Worm (Caenorhabditis elegans) whole organism, mixed stage, embryonic: ENCODE results near the gene C08A9.3.
A peak's percentile ranks its signal among the peaks of the same experiment; 100 is the strongest.

Experiments
- M03D4.4 ChIP-seq: sonication (generic microtip); optimal IDR thresholded peaks from 2 replicates; lab custom pipeline; 2017; ENCODE audit warnings: mild to moderate bottlenecking, missing genetic modification characterization, missing compliant biosample characterization
- bed-3 ChIP-seq: fragments of 200-800 bp; sonication (Bioruptor generic); optimal IDR thresholded peaks from 3 replicates; lab custom pipeline; 2018; ENCODE audit warnings: mild to moderate bottlenecking, missing genetic modification characterization, moderate library complexity, missing compliant biosample characterization
- blmp-1 ChIP-seq: fragments of 150-350 bp; optimal IDR thresholded peaks from 2 replicates; lab custom pipeline; 2014; ENCODE audit warnings: missing biosample characterization, missing genetic modification characterization
- ceh-39 ChIP-seq: fragments of 150-350 bp; optimal IDR thresholded peaks from 2 replicates; lab custom pipeline; 2014; ENCODE audit warnings: missing biosample characterization, missing genetic modification characterization
- ceh-43 ChIP-seq: fragments of 200-800 bp; sonication (Bioruptor generic); optimal IDR thresholded peaks from 2 replicates; lab custom pipeline; 2018; ENCODE audit warnings: mild to moderate bottlenecking, missing genetic modification characterization, moderate library complexity, missing compliant biosample characterization
- cnd-1 ChIP-seq: fragments of 200-800 bp; sonication (Bioruptor generic); optimal IDR thresholded peaks from 2 replicates; lab custom pipeline; 2018; ENCODE audit warnings: mild to moderate bottlenecking, missing genetic modification characterization, missing compliant biosample characterization
- drap-1 ChIP-seq: fragments of 200-800 bp; sonication (Bioruptor generic); optimal IDR thresholded peaks from 3 replicates; lab custom pipeline; 2018; ENCODE audit warnings: mild to moderate bottlenecking, missing genetic modification characterization, missing compliant biosample characterization
- elt-1 ChIP-seq: sonication (generic microtip); optimal IDR thresholded peaks from 2 replicates; lab custom pipeline; 2017; ENCODE audit warnings: missing genetic modification characterization, mild to moderate bottlenecking, missing compliant biosample characterization, antibody characterized with exemption, moderate library complexity, borderline replicate concordance; ENCODE audit not compliant: insufficient read depth
- elt-3 ChIP-seq: fragments of 150-350 bp; optimal IDR thresholded peaks from 2 replicates; lab custom pipeline; 2014; ENCODE audit warnings: missing biosample characterization, missing genetic modification characterization
- flh-1 ChIP-seq: fragments of 200-800 bp; sonication (Bioruptor generic); optimal IDR thresholded peaks from 2 replicates; lab custom pipeline; 2018; ENCODE audit warnings: mild to moderate bottlenecking, missing genetic modification characterization, moderate library complexity, missing compliant biosample characterization
- hlh-1 ChIP-seq: fragments of 150-350 bp; optimal IDR thresholded peaks from 2 replicates; lab custom pipeline; 2014; ENCODE audit warnings: missing biosample characterization, missing genetic modification reagents, missing genetic modification characterization
- lin-13 ChIP-seq: fragments of 150-350 bp; optimal IDR thresholded peaks from 2 replicates; lab custom pipeline; 2014; ENCODE audit warnings: missing biosample characterization, missing genetic modification characterization
- lin-32 ChIP-seq: fragments of 200-800 bp; sonication (Bioruptor generic); optimal IDR thresholded peaks from 2 replicates; lab custom pipeline; 2018; ENCODE audit warnings: mild to moderate bottlenecking, missing genetic modification characterization, missing compliant biosample characterization
- lsy-2 ChIP-seq: fragments of 150-350 bp; optimal IDR thresholded peaks from 2 replicates; lab custom pipeline; 2014; ENCODE audit warnings: missing biosample characterization, missing genetic modification characterization
- mab-5 ChIP-seq: fragments of 150-350 bp; optimal IDR thresholded peaks from 2 replicates; lab custom pipeline; 2014; ENCODE audit warnings: missing biosample characterization, missing genetic modification characterization
- mls-2 ChIP-seq: sonication (generic microtip); optimal IDR thresholded peaks from 2 replicates; lab custom pipeline; 2016; ENCODE audit warnings: mild to moderate bottlenecking, missing genetic modification characterization, moderate library complexity, missing compliant biosample characterization
- nhr-2 ChIP-seq: fragments of 150-350 bp; optimal IDR thresholded peaks from 2 replicates; lab custom pipeline; 2014; ENCODE audit warnings: missing biosample characterization, missing genetic modification characterization
- nhr-237 ChIP-seq: fragments of 150-350 bp; optimal IDR thresholded peaks from 2 replicates; lab custom pipeline; 2014; ENCODE audit warnings: missing biosample characterization, missing genetic modification characterization
- nhr-28 ChIP-seq: fragments of 150-350 bp; optimal IDR thresholded peaks from 2 replicates; lab custom pipeline; 2014; ENCODE audit warnings: missing biosample characterization, missing genetic modification characterization
- nhr-76 ChIP-seq: sonication (generic microtip); optimal IDR thresholded peaks from 2 replicates; lab custom pipeline; 2017; ENCODE audit warnings: missing biosample characterization, missing genetic modification characterization
- pha-4 ChIP-seq: fragments of 150-350 bp; optimal IDR thresholded peaks from 2 replicates; lab custom pipeline; 2018; ENCODE audit warnings: missing biosample characterization, missing genetic modification reagents, missing genetic modification characterization
- sem-2 ChIP-seq: fragments of 200-800 bp; sonication (Bioruptor generic); optimal IDR thresholded peaks from 2 replicates; lab custom pipeline; 2018; ENCODE audit warnings: mild to moderate bottlenecking, missing genetic modification characterization, missing compliant biosample characterization
- snpc-4 ChIP-seq: fragments of 150-350 bp; optimal IDR thresholded peaks from 2 replicates; lab custom pipeline; 2014; ENCODE audit warnings: missing biosample characterization, missing genetic modification characterization
- sptf-1 ChIP-seq: sonication (generic microtip); optimal IDR thresholded peaks from 2 replicates; lab custom pipeline; 2017; ENCODE audit warnings: mild to moderate bottlenecking, missing genetic modification characterization, moderate library complexity, missing compliant biosample characterization
- unc-120 ChIP-seq: sonication (generic microtip); optimal IDR thresholded peaks from 2 replicates; lab custom pipeline; 2017; ENCODE audit warnings: missing genetic modification characterization, missing compliant biosample characterization; ENCODE audit not compliant: poor library complexity, severe bottlenecking
- unc-39 ChIP-seq: fragments of 150-350 bp; optimal IDR thresholded peaks from 2 replicates; lab custom pipeline; 2014; ENCODE audit warnings: missing biosample characterization, missing genetic modification characterization
- unc-62 ChIP-seq: fragments of 150-350 bp; optimal IDR thresholded peaks from 2 replicates; lab custom pipeline; 2014; ENCODE audit warnings: missing biosample characterization, missing genetic modification reagents, missing genetic modification characterization
- zip-8 ChIP-seq: fragments of 150-350 bp; optimal IDR thresholded peaks from 2 replicates; lab custom pipeline; 2014; ENCODE audit warnings: missing biosample characterization, missing genetic modification characterization
- ztf-11 ChIP-seq: fragments of 150-350 bp; optimal IDR thresholded peaks from 2 replicates; lab custom pipeline; 2014; ENCODE audit warnings: missing biosample characterization, missing genetic modification characterization

Gene C08A9.3

DNA sequence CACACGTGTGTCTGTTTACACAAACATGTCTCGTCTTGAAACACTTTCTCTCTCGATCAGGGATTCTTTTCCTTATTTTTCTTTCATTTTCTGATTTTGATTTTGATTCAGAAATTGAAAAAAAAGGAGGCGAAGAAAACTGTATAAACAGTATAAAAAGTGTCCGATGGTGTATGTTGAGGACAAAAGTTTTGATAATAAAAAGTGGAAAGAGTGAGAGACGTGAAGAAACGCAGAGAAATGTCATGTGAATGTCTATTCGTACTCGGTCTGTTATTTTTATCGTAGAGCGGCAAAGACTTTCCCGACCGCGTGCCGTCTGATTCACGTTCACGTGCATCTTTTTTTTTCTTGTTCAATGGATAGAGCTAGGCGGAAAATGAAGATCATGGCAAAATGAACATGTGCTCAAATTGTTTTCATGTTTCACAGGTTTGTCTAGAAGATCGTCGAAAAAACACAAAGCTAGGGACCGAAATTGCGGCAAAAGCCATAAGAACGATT, 29.3 kb downstream of the C08A9.3 start:
- TF ChIP-seq unc-62 (GFP tag; lab: Kevin White, UChicago) (no peak), sptf-1 (tag; lab: Kevin White, UChicago) (no peak), M03D4.4 (no peak), lin-13 (tag; lab: Kevin White, UChicago) (no peak), mab-5 (tag; lab: Kevin White, UChicago) (no peak), nhr-76 (no peak), flh-1 (GFP tag; lab: Kevin White, UChicago) (no peak), lin-32 (GFP tag; lab: Kevin White, UChicago) (no peak), mls-2 (tag; lab: Kevin White, UChicago) (no peak), drap-1 (GFP tag; lab: Kevin White, UChicago) (no peak), ztf-11 (tag; lab: Kevin White, UChicago) (no peak), unc-120 (tag; lab: Kevin White, UChicago) (no peak), zip-8 (tag; lab: Kevin White, UChicago) (no peak), ceh-39 (tag; lab: Kevin White, UChicago) (no peak), ceh-43 (no peak), hlh-1 (tag; lab: Kevin White, UChicago) (no peak), nhr-237 (tag; lab: Kevin White, UChicago) (no peak)

ce11 chrX:17062165-17062564, 30.9 kb downstream of the C08A9.3 start:
- no peak for TF ChIP-seq nhr-237 (tag; lab: Kevin White, UChicago)
- TF ChIP-seq nhr-2 (tag; lab: Kevin White, UChicago) = no peak

- TF ChIP-seq nhr-2 (tag; lab: Kevin White, UChicago) = no peak
- no peak for TF ChIP-seq lsy-2 (tag; lab: Kevin White, UChicago)
- TF ChIP-seq nhr-76 = no peak
- TF ChIP-seq ceh-39 (tag; lab: Kevin White, UChicago) = no peak
These were observed 33.3 kb downstream of the C08A9.3 start for ce11 chrX:17059760-17060159.

- no peak for TF ChIP-seq snpc-4 (tag; lab: Kevin White, UChicago)
- no peak for TF ChIP-seq unc-39 (tag; lab: Kevin White, UChicago)
- TF ChIP-seq unc-62 (GFP tag; lab: Kevin White, UChicago) = no peak
These were observed 34.8 kb downstream of the C08A9.3 start for ce11 chrX:17058340-17058739.

- no peak for TF ChIP-seq elt-1 (tag; lab: Kevin White, UChicago)
- TF ChIP-seq zip-8 (tag; lab: Kevin White, UChicago) = peak; percentile 41
- no peak for TF ChIP-seq lin-13 (tag; lab: Kevin White, UChicago)
These were observed 37.0 kb downstream of the C08A9.3 start for ce11 chrX:17055836-17056783.

DNA sequence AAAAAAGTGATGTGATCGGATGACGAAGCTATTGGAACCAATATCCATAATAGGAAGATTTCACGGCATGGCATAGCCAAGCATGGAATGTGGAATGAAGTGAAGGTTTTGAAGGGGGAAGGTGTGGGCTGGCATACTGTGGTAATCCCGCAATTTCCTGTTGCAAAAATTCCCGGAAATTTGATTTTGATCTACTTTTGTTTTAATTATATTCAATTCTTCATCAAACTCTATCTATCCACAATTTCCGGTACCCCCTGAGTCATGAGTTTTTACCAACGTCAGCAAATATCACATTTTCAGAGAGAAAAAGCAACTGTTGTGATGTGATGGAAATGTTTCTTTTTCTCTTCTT, 37.6 kb downstream of the C08A9.3 start, which contains the start of gene gcy-11:
Gene gcy-11 (minus strand): TSS at position 101 of the 355 bp plus-strand sequence.
- TF ChIP-seq unc-120 (tag; lab: Kevin White, UChicago) (no peak), lin-32 (GFP tag; lab: Kevin White, UChicago) (no peak), elt-1 (tag; lab: Kevin White, UChicago) (no peak), flh-1 (GFP tag; lab: Kevin White, UChicago) (no peak), mls-2 (tag; lab: Kevin White, UChicago) (no peak), bed-3 (GFP tag; lab: Kevin White, UChicago) (no peak), pha-4 (tag; lab: Kevin White, UChicago) (no peak), drap-1 (GFP tag; lab: Kevin White, UChicago) (no peak), nhr-76 (no peak)

ce11 chrX:17054121-17054520, 39.0 kb downstream of the C08A9.3 start:
- TF ChIP-seq mab-5 (tag; lab: Kevin White, UChicago) = no peak
- TF ChIP-seq elt-3 (tag; lab: Kevin White, UChicago) = no peak
- TF ChIP-seq unc-62 (GFP tag; lab: Kevin White, UChicago) = no peak
- TF ChIP-seq bed-3 (GFP tag; lab: Kevin White, UChicago) = no peak
- no peak for TF ChIP-seq lin-13 (tag; lab: Kevin White, UChicago)
- no peak for TF ChIP-seq blmp-1 (tag; lab: Kevin White, UChicago)
- TF ChIP-seq unc-120 (tag; lab: Kevin White, UChicago) = no peak
- TF ChIP-seq nhr-28 (tag; lab: Kevin White, UChicago) = no peak
- TF ChIP-seq cnd-1 (tag; lab: Kevin White, UChicago) = no peak
- TF ChIP-seq zip-8 (tag; lab: Kevin White, UChicago) = no peak
- no peak for TF ChIP-seq sem-2
- no peak for TF ChIP-seq nhr-237 (tag; lab: Kevin White, UChicago)
